Fruit fly (Drosophila melanogaster) whole organism, embryonic: ENCODE results near the gene Vha16-3.

Source experiments
- ATbp ChIP-seq: fragments of 200-800 bp; sonication (Bioruptor generic); optimal IDR thresholded peaks from 2 replicates; lab custom pipeline; 2017; ENCODE audit warnings: missing biosample characterization, mild to moderate bottlenecking, missing genetic modification characterization, missing genetic modification reagents
- Atf-2 ChIP-seq: fragments of 200-800 bp; sonication (Bioruptor generic); optimal IDR thresholded peaks from 2 replicates; lab custom pipeline; 2016; ENCODE audit warnings: missing biosample characterization, missing genetic modification characterization
- B-H2 ChIP-seq: fragments of 200-800 bp; sonication (Bioruptor generic); optimal IDR thresholded peaks from 2 replicates; lab custom pipeline; 2018; ENCODE audit warnings: missing biosample characterization, mild to moderate bottlenecking, missing genetic modification characterization
- Bteb2 ChIP-seq: fragments of 200-800 bp; sonication (Bioruptor generic); optimal IDR thresholded peaks from 2 replicates; lab custom pipeline; 2016; ENCODE audit warnings: missing biosample characterization, missing genetic modification characterization
- CG10147 ChIP-seq: fragments of 200-800 bp; sonication (Bioruptor generic); optimal IDR thresholded peaks from 2 replicates; lab custom pipeline; 2019; ENCODE audit warnings: missing biosample characterization, mild to moderate bottlenecking, missing genetic modification characterization, moderate library complexity
- CG10321 ChIP-seq: fragments of 200-800 bp; sonication (Bioruptor generic); IDR thresholded peaks from 2 replicates; pipeline ENCODE4 v1.3.6; 2022; ENCODE audit warnings: missing biosample characterization, missing genetic modification characterization
- CG12391 ChIP-seq: fragments of 200-800 bp; sonication (Bioruptor generic); optimal IDR thresholded peaks from 3 replicates; lab custom pipeline; 2018; ENCODE audit warnings: missing biosample characterization, mild to moderate bottlenecking, missing genetic modification characterization, moderate library complexity
- CG12942 ChIP-seq: fragments of 200-800 bp; sonication (Bioruptor generic); optimal IDR thresholded peaks from 3 replicates; lab custom pipeline; 2016; ENCODE audit warnings: missing biosample characterization, missing genetic modification characterization
- CG15479 ChIP-seq: fragments of 200-800 bp; sonication (Bioruptor generic); optimal IDR thresholded peaks from 3 replicates; lab custom pipeline; 2019; ENCODE audit warnings: missing biosample characterization, mild to moderate bottlenecking, missing genetic modification characterization, moderate library complexity
- CG16815 ChIP-seq: fragments of 200-800 bp; sonication (Bioruptor generic); optimal IDR thresholded peaks from 3 replicates; lab custom pipeline; 2017; ENCODE audit warnings: missing biosample characterization, mild to moderate bottlenecking, missing genetic modification characterization
- CG16863 ChIP-seq: fragments of 200-800 bp; sonication (Bioruptor generic); optimal IDR thresholded peaks from 3 replicates; lab custom pipeline; 2016; ENCODE audit warnings: missing biosample characterization, missing genetic modification characterization
- CG17361 ChIP-seq: fragments of 200-800 bp; sonication (Bioruptor generic); IDR thresholded peaks from 3 replicates; pipeline ENCODE4 v1.3.6; 2022; ENCODE audit warnings: missing biosample characterization, missing genetic modification characterization
- CG2202 ChIP-seq: fragments of 200-800 bp; sonication (Bioruptor generic); optimal IDR thresholded peaks from 2 replicates; lab custom pipeline; 2018; ENCODE audit warnings: missing biosample characterization, mild to moderate bottlenecking, missing genetic modification characterization
- CG2678 ChIP-seq: fragments of 200-800 bp; sonication (Bioruptor generic); optimal IDR thresholded peaks from 3 replicates; lab custom pipeline; 2019; ENCODE audit warnings: missing biosample characterization, mild to moderate bottlenecking, missing genetic modification characterization, moderate library complexity
- CG3065 ChIP-seq: fragments of 200-800 bp; sonication (Bioruptor generic); optimal IDR thresholded peaks from 2 replicates; lab custom pipeline; 2016; ENCODE audit warnings: missing biosample characterization, missing genetic modification characterization
- CG3163 ChIP-seq: fragments of 200-800 bp; sonication (Bioruptor generic); optimal IDR thresholded peaks from 3 replicates; lab custom pipeline; 2016; ENCODE audit warnings: missing biosample characterization, missing genetic modification characterization
- CG32772 ChIP-seq: fragments of 200-800 bp; sonication (Bioruptor generic); IDR thresholded peaks from 2 replicates; pipeline ENCODE4 v1.3.6; 2022; ENCODE audit warnings: missing biosample characterization, missing genetic modification characterization
- CG6689 ChIP-seq: fragments of 200-800 bp; sonication (Bioruptor generic); IDR thresholded peaks from 2 replicates; pipeline ENCODE4 v1.3.6; 2022; ENCODE audit warnings: missing biosample characterization, missing genetic modification characterization
- CG7556 ChIP-seq: fragments of 200-800 bp; sonication (Bioruptor generic); optimal IDR thresholded peaks from 2 replicates; lab custom pipeline; 2017; ENCODE audit warnings: missing biosample characterization, mild to moderate bottlenecking, missing genetic modification characterization
- CG8924 ChIP-seq: fragments of 200-800 bp; optimal IDR thresholded peaks from 3 replicates; lab custom pipeline; 2019; ENCODE audit warnings: missing biosample characterization, mild to moderate bottlenecking, missing genetic modification characterization, moderate library complexity
- CG9609 ChIP-seq: fragments of 200-800 bp; sonication (Bioruptor generic); optimal IDR thresholded peaks from 3 replicates; lab custom pipeline; 2016; ENCODE audit warnings: missing biosample characterization, missing genetic modification characterization
- CG9876 ChIP-seq: fragments of 200-800 bp; sonication (Bioruptor generic); optimal IDR thresholded peaks from 2 replicates; lab custom pipeline; 2016; ENCODE audit warnings: missing biosample characterization, missing genetic modification characterization
- Dad ChIP-seq: fragments of 200-800 bp; sonication (Bioruptor generic); optimal IDR thresholded peaks from 3 replicates; lab custom pipeline; 2016; ENCODE audit warnings: missing biosample characterization, missing genetic modification characterization
- Dip3 ChIP-seq: fragments of 200-800 bp; sonication (Bioruptor generic); optimal IDR thresholded peaks from 3 replicates; lab custom pipeline; 2016; ENCODE audit warnings: missing biosample characterization, missing genetic modification characterization
- Doc3 ChIP-seq: fragments of 200-800 bp; sonication (Bioruptor generic); IDR thresholded peaks from 3 replicates; pipeline ENCODE4 v1.3.6; 2022; ENCODE audit warnings: missing biosample characterization, missing genetic modification characterization; ENCODE audit not compliant: partially characterized antibody
- H2.0 ChIP-seq: fragments of 200-800 bp; sonication (Bioruptor generic); IDR thresholded peaks from 2 replicates; pipeline ENCODE4 v1.3.6; 2022; ENCODE audit warnings: missing biosample characterization, missing genetic modification characterization
- Hr3 ChIP-seq: fragments of 200-800 bp; sonication (Bioruptor generic); optimal IDR thresholded peaks from 3 replicates; lab custom pipeline; 2016; ENCODE audit warnings: missing biosample characterization, missing genetic modification characterization
- NK7.1 ChIP-seq: fragments of 200-800 bp; sonication (Bioruptor generic); optimal IDR thresholded peaks from 3 replicates; lab custom pipeline; 2016; ENCODE audit warnings: missing biosample characterization, missing genetic modification characterization
- Oli ChIP-seq: fragments of 200-800 bp; sonication (Bioruptor generic); optimal IDR thresholded peaks from 2 replicates; lab custom pipeline; 2018; ENCODE audit warnings: missing biosample characterization, mild to moderate bottlenecking, missing genetic modification characterization, moderate library complexity
- Ptx1 ChIP-seq: fragments of 200-800 bp; sonication (Bioruptor generic); IDR thresholded peaks from 2 replicates; pipeline ENCODE4 v1.3.6; 2022; ENCODE audit warnings: missing biosample characterization, missing genetic modification characterization
- Sry-β ChIP-seq: fragments of 200-800 bp; sonication (Bioruptor generic); optimal IDR thresholded peaks from 2 replicates; lab custom pipeline; 2018; ENCODE audit warnings: missing biosample characterization, mild to moderate bottlenecking, missing genetic modification characterization, moderate library complexity
- Ssrp ChIP-seq: fragments of 200-800 bp; sonication (Bioruptor generic); optimal IDR thresholded peaks from 2 replicates; lab custom pipeline; 2018; ENCODE audit warnings: missing biosample characterization, mild to moderate bottlenecking, missing genetic modification characterization, moderate library complexity
- Trl ChIP-seq, 3 experiments: fragments of >200 bp in 2 of 3; fragments of 200-800 bp in 1 of 3; sonication (Bioruptor generic) in 1 of 3; optimal IDR thresholded peaks; 2 replicates in 1 of 3; 3 replicates in 2 of 3; lab custom pipeline; 2016 to 2017; ENCODE audit warnings: missing biosample characterization in 1 of 3, missing genetic modification characterization in 1 of 3
- Xbp1 ChIP-seq: fragments of 200-800 bp; sonication (Bioruptor generic); optimal IDR thresholded peaks from 3 replicates; lab custom pipeline; 2016; ENCODE audit warnings: missing biosample characterization, mild to moderate bottlenecking, missing genetic modification characterization
- al ChIP-seq: fragments of 200-800 bp; sonication (Bioruptor generic); IDR thresholded peaks from 2 replicates; pipeline ENCODE4 v1.3.6; 2022; ENCODE audit warnings: missing biosample characterization, missing genetic modification characterization
- cad ChIP-seq: fragments of >200 bp; optimal IDR thresholded peaks from 2 replicates; lab custom pipeline; 2017; ENCODE audit warnings: missing biosample characterization, missing genetic modification characterization
- chn ChIP-seq: fragments of 200-800 bp; sonication (Bioruptor generic); optimal IDR thresholded peaks from 2 replicates; lab custom pipeline; 2016; ENCODE audit warnings: missing biosample characterization, missing genetic modification characterization
- corto ChIP-seq: fragments of 200-800 bp; sonication (Bioruptor generic); optimal IDR thresholded peaks from 2 replicates; lab custom pipeline; 2016; ENCODE audit warnings: missing biosample characterization, mild to moderate bottlenecking, missing genetic modification characterization, moderate library complexity
- crc ChIP-seq: fragments of 200-800 bp; sonication (Bioruptor generic); optimal IDR thresholded peaks from 2 replicates; lab custom pipeline; 2016; ENCODE audit warnings: missing biosample characterization, missing genetic modification characterization
- disco-r ChIP-seq: fragments of 200-800 bp; sonication (Bioruptor generic); optimal IDR thresholded peaks from 2 replicates; lab custom pipeline; 2016; ENCODE audit warnings: missing biosample characterization, missing genetic modification characterization
- dmrt99B ChIP-seq: fragments of 200-800 bp; sonication (Bioruptor generic); optimal IDR thresholded peaks from 2 replicates; lab custom pipeline; 2018; ENCODE audit warnings: missing biosample characterization, mild to moderate bottlenecking, missing genetic modification characterization, moderate library complexity
- esg ChIP-seq: fragments of 200-800 bp; sonication (Bioruptor generic); conservative IDR thresholded peaks from 2 replicates; pipeline ENCODE4 v1.3.6; 2022; ENCODE audit warnings: missing biosample characterization, missing genetic modification characterization
- eyg ChIP-seq: fragments of 200-800 bp; sonication (Bioruptor generic); optimal IDR thresholded peaks from 3 replicates; lab custom pipeline; 2016; ENCODE audit warnings: missing biosample characterization, missing genetic modification characterization
- fu2 ChIP-seq: fragments of 200-800 bp; sonication (Bioruptor generic); optimal IDR thresholded peaks from 2 replicates; lab custom pipeline; 2016; ENCODE audit warnings: missing biosample characterization, missing genetic modification characterization
- gro ChIP-seq: fragments of 200-800 bp; sonication (Bioruptor generic); optimal IDR thresholded peaks from 2 replicates; lab custom pipeline; 2016; ENCODE audit warnings: missing biosample characterization, missing genetic modification characterization
- jing ChIP-seq: fragments of 200-800 bp; sonication (Bioruptor generic); optimal IDR thresholded peaks from 2 replicates; lab custom pipeline; 2018; ENCODE audit warnings: missing biosample characterization, mild to moderate bottlenecking, missing genetic modification characterization
- lab ChIP-seq: fragments of 200-800 bp; sonication (Bioruptor generic); optimal IDR thresholded peaks from 3 replicates; lab custom pipeline; 2017; ENCODE audit warnings: missing biosample characterization, missing genetic modification characterization, mild to moderate bottlenecking, moderate library complexity, missing genetic modification reagents
- pho ChIP-seq: fragments of 200-800 bp; sonication (Bioruptor generic); optimal IDR thresholded peaks from 2 replicates; lab custom pipeline; 2016; ENCODE audit warnings: missing biosample characterization, missing genetic modification characterization
- ranshi ChIP-seq: fragments of 200-800 bp; sonication (Bioruptor generic); IDR thresholded peaks from 2 replicates; pipeline ENCODE4 v1.3.6; 2022; ENCODE audit warnings: missing biosample characterization, missing genetic modification characterization
- tin ChIP-seq: fragments of 200-800 bp; sonication (Bioruptor generic); optimal IDR thresholded peaks from 3 replicates; lab custom pipeline; 2016; ENCODE audit warnings: missing biosample characterization, missing genetic modification characterization

Vha16-3 gene

DNA sequence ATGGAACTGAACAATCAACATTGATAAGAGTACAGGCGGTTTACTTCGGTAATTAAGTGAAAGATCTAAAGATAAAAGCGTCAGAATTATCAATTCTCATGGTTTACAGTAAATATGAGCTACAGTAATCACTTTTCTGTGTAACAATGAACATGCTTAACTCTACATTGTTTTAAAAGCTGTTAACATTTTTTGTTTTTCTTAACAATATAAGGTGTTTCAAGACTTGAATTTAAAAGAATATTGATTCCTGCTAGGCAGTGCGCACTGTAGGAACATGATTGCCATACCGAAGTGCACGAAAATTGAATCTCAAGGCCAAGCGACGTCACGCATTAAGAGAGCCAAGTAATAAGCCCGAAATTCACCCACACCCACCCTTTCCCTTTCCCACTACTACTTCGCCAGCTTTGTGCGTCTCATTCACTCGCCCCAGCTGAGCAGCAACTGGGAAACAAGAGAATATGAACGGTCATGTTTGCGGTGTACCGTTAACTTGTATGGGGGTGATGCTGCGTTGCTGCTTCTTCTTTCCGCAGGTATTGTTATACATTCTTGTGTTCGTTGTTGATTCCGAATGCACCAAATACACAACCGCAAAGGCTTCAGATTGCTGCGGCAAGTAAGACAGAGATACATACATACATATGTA lies 18.3 kb downstream of the Vha16-3 start (continued):
- TF ChIP-seq H2.0 (peak; percentile 58; the same call in 1 of the 2 replicates), Atf-2 (peak; percentile 63), cad (no peak), Dip3 (GFP tag; lab: Kevin White, UChicago) (peak; percentile 60), Trl (optimal IDR thresholded peaks at IDR 0.05; lab: Kevin White, UChicago) (no peak), Trl (GFP tag; optimal IDR thresholded peaks at IDR 0.05; lab: Kevin White, UChicago) (no peak), eyg (peak; percentile 42), CG6689 (GFP tag; lab: Robert Waterston, UW) (peak; percentile 56; the same call in 1 of the 2 replicates), CG8924 (tag; lab: Kevin White, UChicago) (peak; percentile 54), gro (GFP tag; lab: Kevin White, UChicago) (peak; percentile 77), esg (GFP tag; lab: Robert Waterston, UW) (peak; percentile 64), corto (GFP tag; lab: Kevin White, UChicago) (peak; percentile 52), Bteb2 (GFP tag; lab: Kevin White, UChicago) (peak; percentile 52), ranshi (GFP tag; lab: Robert Waterston, UW) (peak; percentile 72; the same call in 1 of the 2 replicates), CG12391 (tag; lab: Kevin White, UChicago) (peak; percentile 54), CG3065 (GFP tag; lab: Kevin White, UChicago) (no peak), CG10147 (GFP tag; lab: Kevin White, UChicago) (peak; percentile 55), CG12942 (GFP tag; lab: Kevin White, UChicago) (peak; percentile 29), Ptx1 (peak; percentile 72), tin (GFP tag; lab: Kevin White, UChicago) (peak; percentile 19), Doc3 (GFP tag; lab: Robert Waterston, UW) (no peak), CG32772 (GFP tag; lab: Robert Waterston, UW) (peak; percentile 58; the same call in 1 of the 2 replicates), B-H2 (GFP tag; lab: Kevin White, UChicago) (peak; percentile 33), Oli (peak; percentile 67), CG9609 (GFP tag; lab: Kevin White, UChicago) (peak; percentile 40), Dad (GFP tag; lab: Kevin White, UChicago) (no peak), al (GFP tag; lab: Robert Waterston, UW) (peak; percentile 14; the same call in 1 of the 2 replicates), CG2202 (no peak), CG10321 (GFP tag; lab: Robert Waterston, UW) (no peak), chn (GFP tag; lab: Kevin White, UChicago) (peak; percentile 15), jing (peak; percentile 28), CG17361 (GFP tag; lab: Robert Waterston, UW) (peak; percentile 33; the same call in 1 of the 3 replicates), Sry-β (GFP tag; lab: Kevin White, UChicago) (no peak), CG9876 (GFP tag; lab: Kevin White, UChicago) (no peak), disco-r (GFP tag; lab: Kevin White, UChicago) (no peak), CG7556 (peak; percentile 49), fu2 (GFP tag; lab: Kevin White, UChicago) (no peak), CG2678 (peak; percentile 78), Xbp1 (peak; percentile 66), CG15479 (GFP tag; lab: Kevin White, UChicago) (no peak), CG3163 (GFP tag; lab: Kevin White, UChicago) (peak; percentile 37), CG16863 (GFP tag; lab: Kevin White, UChicago) (peak; percentile 33), Hr3 (GFP tag; lab: Kevin White, UChicago) (peak; percentile 32), dmrt99B (tag; lab: Kevin White, UChicago) (peak; percentile 67), ATbp (GFP tag; lab: Kevin White, UChicago) (no peak), Ssrp (tag; lab: Kevin White, UChicago) (peak; percentile 53), lab (GFP tag; lab: Kevin White, UChicago) (peak; percentile 82), crc (no peak), CG16815 (GFP tag; lab: Kevin White, UChicago) (peak; percentile 34), pho (GFP tag; lab: Kevin White, UChicago) (peak; percentile 27), NK7.1 (GFP tag; lab: Kevin White, UChicago) (no peak)
